Worm (Caenorhabditis elegans) whole organism, mixed stage, embryonic: Measurements from ENCODE around the gene C26B9.7.

Experiments used
- snpc-4 ChIP-seq: fragments of 150-350 bp; optimal IDR thresholded peaks from 2 replicates; lab custom pipeline; 2014; ENCODE audit warnings: missing biosample characterization, missing genetic modification characterization
- unc-62 ChIP-seq: fragments of 150-350 bp; optimal IDR thresholded peaks from 2 replicates; lab custom pipeline; 2014; ENCODE audit warnings: missing biosample characterization, missing genetic modification reagents, missing genetic modification characterization

DNA sequence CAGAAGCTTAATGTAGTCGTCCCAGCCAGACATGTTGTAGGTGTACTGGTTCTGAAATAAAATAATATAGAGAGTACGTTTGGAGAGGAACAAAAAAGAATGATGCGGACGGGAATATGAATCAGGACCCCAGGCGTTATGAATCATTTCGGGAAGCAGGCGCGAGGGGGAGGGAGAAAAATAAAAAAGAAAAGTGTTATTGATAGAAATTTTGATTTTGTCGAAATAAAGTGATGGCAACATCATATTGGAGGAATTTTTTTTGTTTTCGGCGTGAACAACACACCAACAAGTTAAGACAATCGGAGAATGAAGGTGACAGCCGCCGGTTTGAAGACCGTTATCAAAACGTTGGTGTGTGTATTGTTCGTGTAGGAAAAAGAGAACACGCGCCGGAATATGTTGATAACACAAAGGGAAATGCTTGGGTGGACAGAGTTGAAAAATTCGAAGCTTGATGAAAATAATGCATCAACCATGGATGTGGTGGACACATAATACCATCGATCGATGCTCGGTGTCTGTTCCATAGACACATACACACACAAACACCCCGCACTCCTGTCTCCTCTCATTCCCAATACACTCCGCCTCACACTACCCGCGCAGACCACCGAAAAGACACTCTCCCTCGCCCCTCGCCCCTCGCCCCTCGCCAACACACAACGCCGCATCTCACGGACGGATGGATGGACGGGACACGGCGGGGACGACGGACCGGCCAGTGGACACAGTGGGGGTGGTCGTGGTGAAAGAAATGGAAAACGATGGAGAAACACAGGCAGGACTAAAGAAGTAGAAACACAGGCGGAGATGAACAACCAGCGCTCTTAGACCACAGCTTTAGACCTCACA is 12.1 kb downstream of the C26B9.7 start, which contains the start of gene pfn-2:
- no peak for TF ChIP-seq snpc-4 (tag; lab: Kevin White, UChicago)
- no peak for TF ChIP-seq unc-62 (GFP tag; lab: Kevin White, UChicago)
